Comparison of ENCODE assay signal across 1 fruit fly cellular context in the genomic region with DNA sequence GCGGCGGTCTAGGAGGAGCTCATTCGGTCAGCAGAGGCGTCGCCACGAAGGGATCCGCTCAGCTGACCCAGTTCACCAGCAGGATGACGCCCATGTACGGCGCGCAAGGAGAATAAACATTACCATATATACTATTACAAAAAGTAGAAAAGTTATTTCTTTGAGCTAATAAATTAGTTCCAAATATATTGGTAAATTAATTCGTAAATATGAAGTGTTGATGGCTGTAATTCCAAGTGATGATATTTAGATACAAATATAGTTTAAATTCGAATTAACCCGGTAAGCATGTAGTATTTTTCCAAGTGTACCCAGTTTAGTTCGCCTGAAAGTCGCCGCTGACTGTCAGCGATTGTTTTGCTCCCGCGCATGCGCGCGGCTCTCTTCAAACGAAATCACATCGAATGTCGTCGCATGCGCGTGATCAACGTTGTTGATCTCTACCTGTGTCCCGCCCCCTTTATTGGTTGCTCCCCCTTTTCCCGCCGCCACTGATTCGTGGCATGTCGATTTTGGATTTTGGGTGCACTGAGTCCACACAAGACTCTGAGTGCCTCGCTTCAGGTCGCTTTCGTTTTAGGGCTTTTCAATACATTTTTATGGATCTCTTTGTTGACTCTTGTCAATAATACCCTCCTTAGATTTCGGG.
A peak's percentile ranks its signal among the peaks of the same experiment; 100 is the strongest.
TF ChIP-seq lines count a peak whose summit lies in the region.

No protein-coding gene starts in this region.

TF ChIP-seq in whole organism, embryonic, 481 proteins besides CTCF, POLR2A, EP300 and RAD21 (continued from another document and continues in another):
- TF ChIP-seq CG15269 (tag; optimal IDR thresholded peaks at IDR 0.05; lab: Kevin White, UChicago) (no peak), corto (GFP tag; optimal IDR thresholded peaks at IDR 0.05; lab: Kevin White, UChicago) (no peak), grau (tag; optimal IDR thresholded peaks at IDR 0.05; lab: Kevin White, UChicago) (no peak), CG6791 (GFP tag; IDR thresholded peaks at IDR 0.05; lab: Robert Waterston, UW; ENCODE audit: partially characterized antibody) (no peak), esg (GFP tag; conservative IDR thresholded peaks at IDR 0.05; lab: Robert Waterston, UW) (no peak), CG34224 (GFP tag; IDR thresholded peaks at IDR 0.05; lab: Robert Waterston, UW; ENCODE audit: partially characterized antibody) (no peak), CG18011 (GFP tag; optimal IDR thresholded peaks at IDR 0.05; lab: Kevin White, UChicago) (no peak), CG13424 (tag; optimal IDR thresholded peaks at IDR 0.05; lab: Kevin White, UChicago) (peak; percentile 7), sim (GFP tag; IDR thresholded peaks at IDR 0.05; lab: Robert Waterston, UW) (no peak), Camta (GFP tag; optimal IDR thresholded peaks at IDR 0.05; lab: Kevin White, UChicago) (no peak), lov (optimal IDR thresholded peaks at IDR 0.05; lab: Kevin White, UChicago) (no peak), lov (GFP tag; IDR thresholded peaks at IDR 0.05; lab: Robert Waterston, UW) (no peak), CG18262 (tag; optimal IDR thresholded peaks at IDR 0.05; lab: Kevin White, UChicago) (peak; percentile 10), zfh1 (GFP tag; IDR thresholded peaks at IDR 0.05; lab: Robert Waterston, UW) (no peak; the same call in 2 of the 3 replicates), CG17328 (GFP tag; IDR thresholded peaks at IDR 0.05; lab: Robert Waterston, UW) (0 out of 2 replicates have a peak, but pooled peaks have one; percentile 36), dm (GFP tag; optimal IDR thresholded peaks at IDR 0.05; lab: Kevin White, UChicago) (no peak), CG9609 (GFP tag; optimal IDR thresholded peaks at IDR 0.05; lab: Kevin White, UChicago) (no peak), zen (tag; optimal IDR thresholded peaks at IDR 0.05; lab: Kevin White, UChicago) (no peak), sug (tag; optimal IDR thresholded peaks at IDR 0.05; lab: Kevin White, UChicago) (no peak), CG15696 (tag; optimal IDR thresholded peaks at IDR 0.05; lab: Kevin White, UChicago) (no peak), MESR4 (GFP tag; optimal IDR thresholded peaks at IDR 0.05; lab: Kevin White, UChicago) (no peak), tx (GFP tag; optimal IDR thresholded peaks at IDR 0.05; lab: Kevin White, UChicago) (no peak), Optix (GFP tag; IDR thresholded peaks at IDR 0.05; lab: Robert Waterston, UW) (0 out of 3 replicates have a peak, but pooled peaks have one; percentile 34), Nf-YC (tag; optimal IDR thresholded peaks at IDR 0.05; lab: Kevin White, UChicago) (no peak), Rx (GFP tag; IDR thresholded peaks at IDR 0.05; lab: Robert Waterston, UW) (no peak), CG32532 (GFP tag; IDR thresholded peaks at IDR 0.05; lab: Robert Waterston, UW) (no peak), Kr (GFP tag; optimal IDR thresholded peaks at IDR 0.05; lab: Kevin White, UChicago) (no peak), CG7556 (GFP tag; optimal IDR thresholded peaks at IDR 0.05; lab: Kevin White, UChicago) (peak; percentile 7), shn (GFP tag; optimal IDR thresholded peaks at IDR 0.05; lab: Kevin White, UChicago) (no peak), CG30431 (GFP tag; optimal IDR thresholded peaks at IDR 0.05; lab: Kevin White, UChicago) (peak; percentile 14), wor (GFP tag; IDR thresholded peaks at IDR 0.05; lab: Robert Waterston, UW) (no peak), ken (GFP tag; IDR thresholded peaks at IDR 0.05; lab: Robert Waterston, UW) (no peak), CG10431 (GFP tag; optimal IDR thresholded peaks at IDR 0.05; lab: Kevin White, UChicago) (no peak), CG8478 (optimal IDR thresholded peaks at IDR 0.05; lab: Kevin White, UChicago) (no peak), Awh (GFP tag; IDR thresholded peaks at IDR 0.05; lab: Robert Waterston, UW) (no peak), CG15479 (GFP tag; optimal IDR thresholded peaks at IDR 0.05; lab: Kevin White, UChicago) (no peak), CG8359 (GFP tag; optimal IDR thresholded peaks at IDR 0.05; lab: Kevin White, UChicago; ENCODE audit: borderline replicate concordance) (no peak), Dip3 (GFP tag; optimal IDR thresholded peaks at IDR 0.05; lab: Kevin White, UChicago) (no peak), Asciz (GFP tag; optimal IDR thresholded peaks at IDR 0.05; lab: Kevin White, UChicago) (no peak), sens (GFP tag; lab: Kevin White, UChicago) (peak; percentile 85), nau (GFP tag; optimal IDR thresholded peaks at IDR 0.05; lab: Kevin White, UChicago) (no peak), CG18476 (GFP tag; optimal IDR thresholded peaks at IDR 0.05; lab: Kevin White, UChicago) (no peak), unc-4 (GFP tag; IDR thresholded peaks at IDR 0.05; lab: Robert Waterston, UW; ENCODE audit: partially characterized antibody) (no peak), CG1602 (GFP tag; optimal IDR thresholded peaks at IDR 0.05; lab: Kevin White, UChicago) (no peak), HHEX (GFP tag; optimal IDR thresholded peaks at IDR 0.05; lab: Kevin White, UChicago) (no peak), insv (GFP tag; optimal IDR thresholded peaks at IDR 0.05; lab: Kevin White, UChicago) (no peak), CG8924 (tag; optimal IDR thresholded peaks at IDR 0.05; lab: Kevin White, UChicago) (no peak), CG3065 (GFP tag; optimal IDR thresholded peaks at IDR 0.05; lab: Kevin White, UChicago) (no peak), disco-r (GFP tag; optimal IDR thresholded peaks at IDR 0.05; lab: Kevin White, UChicago) (no peak), tll (GFP tag; optimal IDR thresholded peaks at IDR 0.05; lab: Kevin White, UChicago) (no peak), CG10366 (GFP tag; IDR thresholded peaks at IDR 0.05; lab: Robert Waterston, UW) (no peak), wek (GFP tag; optimal IDR thresholded peaks at IDR 0.05; lab: Kevin White, UChicago) (no peak), gt (GFP tag; IDR thresholded peaks at IDR 0.05; lab: Robert Waterston, UW) (no peak), gce (GFP tag; IDR thresholded peaks at IDR 0.05; lab: Robert Waterston, UW) (no peak), fu2 (GFP tag; optimal IDR thresholded peaks at IDR 0.05; lab: Kevin White, UChicago) (no peak), Pdp1 (GFP tag; optimal IDR thresholded peaks at IDR 0.05; lab: Kevin White, UChicago) (no peak), CG12744 (GFP tag; optimal IDR thresholded peaks at IDR 0.05; lab: Kevin White, UChicago) (no peak), Side (GFP tag; optimal IDR thresholded peaks at IDR 0.05; lab: Kevin White, UChicago) (no peak), Opbp (GFP tag; IDR thresholded peaks at IDR 0.05; lab: Robert Waterston, UW; ENCODE audit: partially characterized antibody) (0 out of 3 replicates have a peak, but pooled peaks have one; percentile 17), CG12155 (GFP tag; optimal IDR thresholded peaks at IDR 0.05; lab: Kevin White, UChicago) (no peak), CG17829 (tag; optimal IDR thresholded peaks at IDR 0.05; lab: Kevin White, UChicago) (peak; percentile 8), Oli (tag; optimal IDR thresholded peaks at IDR 0.05; lab: Kevin White, UChicago) (peak; percentile 10), Stat92E (GFP tag; optimal IDR thresholded peaks at IDR 0.05; lab: Kevin White, UChicago) (no peak), vfl (GFP tag; optimal IDR thresholded peaks at IDR 0.05; lab: Kevin White, UChicago) (no peak), yki (optimal IDR thresholded peaks at IDR 0.05; lab: Kevin White, UChicago) (no peak), vvl (GFP tag; IDR thresholded peaks at IDR 0.05; lab: Robert Waterston, UW) (no peak; the same call in 1 of the 2 replicates), ara (GFP tag; IDR thresholded peaks at IDR 0.05; lab: Robert Waterston, UW) (no peak), Xrp1 (GFP tag; IDR thresholded peaks at IDR 0.05; lab: Robert Waterston, UW) (peak; percentile 45; the same call in 1 of the 2 replicates), NC2α (GFP tag; optimal IDR thresholded peaks at IDR 0.05; lab: Kevin White, UChicago) (no peak), ab (GFP tag; optimal IDR thresholded peaks at IDR 0.05; lab: Kevin White, UChicago) (no peak), CG33557 (GFP tag; optimal IDR thresholded peaks at IDR 0.05; lab: Kevin White, UChicago) (peak; percentile 4), CG10321 (GFP tag; IDR thresholded peaks at IDR 0.05; lab: Robert Waterston, UW) (no peak), CG1603 (tag; optimal IDR thresholded peaks at IDR 0.05; lab: Kevin White, UChicago) (peak; percentile 60), so (GFP tag; IDR thresholded peaks at IDR 0.05; lab: Robert Waterston, UW) (no peak), kni (GFP tag; optimal IDR thresholded peaks at IDR 0.05; lab: Kevin White, UChicago) (peak; percentile 48), crol (GFP tag; IDR thresholded peaks at IDR 0.05; lab: Robert Waterston, UW) (peak; percentile 80), Oaz (GFP tag; IDR thresholded peaks at IDR 0.05; lab: Robert Waterston, UW) (no peak), bowl (GFP tag; IDR thresholded peaks at IDR 0.05; lab: Robert Waterston, UW) (no peak), Vsx1 (GFP tag; optimal IDR thresholded peaks at IDR 0.05; lab: Kevin White, UChicago) (no peak), C15 (GFP tag; IDR thresholded peaks at IDR 0.05; lab: Robert Waterston, UW) (no peak), Fer3 (tag; optimal IDR thresholded peaks at IDR 0.05; lab: Kevin White, UChicago) (no peak), Ssrp (tag; optimal IDR thresholded peaks at IDR 0.05; lab: Kevin White, UChicago) (peak; percentile 13), nmo (GFP tag; optimal IDR thresholded peaks at IDR 0.05; lab: Kevin White, UChicago) (peak; percentile 33), CG10979 (tag; optimal IDR thresholded peaks at IDR 0.05; lab: Kevin White, UChicago) (peak; percentile 26), onecut (GFP tag; IDR thresholded peaks at IDR 0.05; lab: Robert Waterston, UW) (no peak), CG7839 (tag; optimal IDR thresholded peaks at IDR 0.05; lab: Kevin White, UChicago) (peak; percentile 23), oc (tag; optimal IDR thresholded peaks at IDR 0.05; lab: Kevin White, UChicago) (peak; percentile 70), Dfd (GFP tag; optimal IDR thresholded peaks at IDR 0.05; lab: Kevin White, UChicago) (no peak), sima (GFP tag; optimal IDR thresholded peaks at IDR 0.05; lab: Kevin White, UChicago) (no peak), sob (GFP tag; IDR thresholded peaks at IDR 0.05; lab: Robert Waterston, UW) (peak; percentile 31; the same call in 1 of the 2 replicates), CG11695 (GFP tag; IDR thresholded peaks at IDR 0.05; lab: Robert Waterston, UW) (no peak), cwo (GFP tag; optimal IDR thresholded peaks at IDR 0.05; lab: Kevin White, UChicago) (no peak), zf30C (GFP tag; optimal IDR thresholded peaks at IDR 0.05; lab: Kevin White, UChicago) (peak; percentile 16), D (optimal IDR thresholded peaks at IDR 0.05; lab: Kevin White, UChicago) (no peak), D (GFP tag; optimal IDR thresholded peaks at IDR 0.05; lab: Kevin White, UChicago) (peak; percentile 22), Doc2 (GFP tag; IDR thresholded peaks at IDR 0.05; lab: Robert Waterston, UW) (no peak), Bgb (GFP tag; IDR thresholded peaks at IDR 0.05; lab: Robert Waterston, UW; ENCODE audit: partially characterized antibody) (no peak), Six4 (GFP tag; optimal IDR thresholded peaks at IDR 0.05; lab: Kevin White, UChicago) (no peak), nom (GFP tag; optimal IDR thresholded peaks at IDR 0.05; lab: Kevin White, UChicago) (no peak), Mad (GFP tag; optimal IDR thresholded peaks at IDR 0.05; lab: Kevin White, UChicago) (no peak), CG16815 (GFP tag; optimal IDR thresholded peaks at IDR 0.05; lab: Kevin White, UChicago) (peak; percentile 13), slp2 (GFP tag; optimal IDR thresholded peaks at IDR 0.05; lab: Kevin White, UChicago) (no peak), Max (GFP tag; optimal IDR thresholded peaks at IDR 0.05; lab: Kevin White, UChicago) (no peak), lola (GFP tag; optimal IDR thresholded peaks at IDR 0.05; lab: Kevin White, UChicago) (peak in 1 of 3 experiments; percentile 59), TFAM (GFP tag; optimal IDR thresholded peaks at IDR 0.05; lab: Kevin White, UChicago) (no peak), chif (GFP tag; optimal IDR thresholded peaks at IDR 0.05; lab: Kevin White, UChicago) (no peak), CG2712 (tag; optimal IDR thresholded peaks at IDR 0.05; lab: Kevin White, UChicago) (peak; percentile 7), en (GFP tag; optimal IDR thresholded peaks at IDR 0.05; lab: Kevin White, UChicago) (no peak), Ada2b (GFP tag; IDR thresholded peaks at IDR 0.05; lab: Robert Waterston, UW) (no peak), Gsc (GFP tag; IDR thresholded peaks at IDR 0.05; lab: Robert Waterston, UW) (no peak), kah (GFP tag; optimal IDR thresholded peaks at IDR 0.05; lab: Kevin White, UChicago) (no peak), D19B (GFP tag; optimal IDR thresholded peaks at IDR 0.05; lab: Kevin White, UChicago) (no peak), org-1 (GFP tag; optimal IDR thresholded peaks at IDR 0.05; lab: Kevin White, UChicago) (no peak), dmrt11E (tag; optimal IDR thresholded peaks at IDR 0.05; lab: Kevin White, UChicago) (peak; percentile 71), CG12071 (GFP tag; optimal IDR thresholded peaks at IDR 0.05; lab: Kevin White, UChicago) (no peak), Atf-2 (GFP tag; optimal IDR thresholded peaks at IDR 0.05; lab: Kevin White, UChicago) (no peak), Ptx1 (GFP tag; IDR thresholded peaks at IDR 0.05; lab: Robert Waterston, UW) (0 out of 2 replicates have a peak, but pooled peaks have one; percentile 13), CG10543 (GFP tag; optimal IDR thresholded peaks at IDR 0.05; lab: Kevin White, UChicago) (no peak), CG6765 (GFP tag; optimal IDR thresholded peaks at IDR 0.05; lab: Kevin White, UChicago) (no peak), usp (GFP tag; optimal IDR thresholded peaks at IDR 0.05; lab: Kevin White, UChicago) (no peak), run (tag; optimal IDR thresholded peaks at IDR 0.05; lab: Kevin White, UChicago) (no peak), z (GFP tag; IDR thresholded peaks at IDR 0.05; lab: Robert Waterston, UW) (no peak), Sin3A (optimal IDR thresholded peaks at IDR 0.05; lab: Kevin White, UChicago) (no peak), fru (optimal IDR thresholded peaks at IDR 0.05; lab: Kevin White, UChicago) (no peak), prd (optimal IDR thresholded peaks at IDR 0.05; lab: Kevin White, UChicago) (no peak), prd (GFP tag; IDR thresholded peaks at IDR 0.05; lab: Robert Waterston, UW) (no peak), CG10267 (tag; optimal IDR thresholded peaks at IDR 0.05; lab: Kevin White, UChicago) (no peak), Ets65A (GFP tag; lab: Kevin White, UChicago) (peak; percentile 90), CG14710 (tag; optimal IDR thresholded peaks at IDR 0.05; lab: Kevin White, UChicago) (peak; percentile 21), Dbx (GFP tag; IDR thresholded peaks at IDR 0.05; lab: Robert Waterston, UW) (no peak)
